Worm (Caenorhabditis elegans) whole organism, L2 larva: Measurements from ENCODE around the gene lys-6.

Source experiments
- F13H6.1 ChIP-seq: sonication (generic microtip); optimal IDR thresholded peaks from 2 replicates; lab custom pipeline; 2016; ENCODE audit warnings: missing genetic modification characterization, missing compliant biosample characterization
- ZK546.5 ChIP-seq: sonication (generic microtip); optimal IDR thresholded peaks from 2 replicates; lab custom pipeline; 2017; ENCODE audit warnings: missing biosample characterization, missing genetic modification characterization
- alr-1 ChIP-seq: fragments of 150-350 bp; optimal IDR thresholded peaks from 2 replicates; lab custom pipeline; 2014; ENCODE audit warnings: missing biosample characterization, missing genetic modification characterization
- aly-2 ChIP-seq: fragments of 150-350 bp; optimal IDR thresholded peaks from 2 replicates; lab custom pipeline; 2014; ENCODE audit warnings: missing biosample characterization, missing genetic modification characterization
- ama-1 ChIP-seq: fragments of 150-350 bp; optimal IDR thresholded peaks from 2 replicates; lab custom pipeline; 2018; ENCODE audit warnings: inconsistent platforms
- lin-13 ChIP-seq: fragments of 150-350 bp; optimal IDR thresholded peaks from 2 replicates; lab custom pipeline; 2014; ENCODE audit warnings: missing biosample characterization, missing genetic modification reagents, missing genetic modification characterization
- nhr-11 ChIP-seq: fragments of 150-350 bp; optimal IDR thresholded peaks from 2 replicates; lab custom pipeline; 2014; ENCODE audit warnings: missing biosample characterization, missing genetic modification characterization
- nhr-23 ChIP-seq: fragments of 150-350 bp; optimal IDR thresholded peaks from 2 replicates; lab custom pipeline; 2014; ENCODE audit warnings: missing biosample characterization, missing genetic modification reagents, missing genetic modification characterization
- nhr-25 ChIP-seq: fragments of 150-350 bp; sonication (generic microtip); optimal IDR thresholded peaks from 3 replicates; lab custom pipeline; 2014; ENCODE audit warnings: missing biosample characterization, missing genetic modification characterization
- nhr-77 ChIP-seq: fragments of 150-350 bp; optimal IDR thresholded peaks from 2 replicates; lab custom pipeline; 2014; ENCODE audit warnings: missing biosample characterization, missing genetic modification characterization
- skn-1 ChIP-seq: sonication (generic microtip); optimal IDR thresholded peaks from 2 replicates; lab custom pipeline; 2017; ENCODE audit warnings: missing biosample characterization, missing genetic modification characterization
- zag-1 ChIP-seq: fragments of 150-350 bp; optimal IDR thresholded peaks from 2 replicates; lab custom pipeline; 2014; ENCODE audit warnings: missing biosample characterization, missing genetic modification characterization
- ztf-11 ChIP-seq: sonication (generic microtip); optimal IDR thresholded peaks from 2 replicates; lab custom pipeline; 2017; ENCODE audit warnings: missing biosample characterization, missing genetic modification characterization

DNA sequence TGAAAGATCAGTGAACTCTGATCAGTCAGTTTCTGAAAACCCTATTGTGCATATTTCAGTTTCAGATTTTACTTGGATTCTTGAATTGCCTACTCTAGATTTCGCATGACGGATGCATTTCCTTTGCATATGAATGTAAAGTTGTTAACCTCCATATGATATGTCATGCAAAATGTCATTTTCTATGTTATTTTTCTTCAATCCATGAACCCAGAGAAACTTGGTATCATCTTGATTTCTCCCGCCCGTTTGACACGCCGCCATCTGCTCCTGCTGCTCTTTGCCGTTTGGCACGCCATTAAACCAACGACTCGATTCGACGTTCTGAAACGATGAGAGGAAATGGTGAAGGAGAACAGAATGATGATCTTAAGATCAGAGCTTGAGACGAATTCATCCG is 22.6 kb upstream of the lys-6 start:
- no peak for TF ChIP-seq ama-1 (lab: Kevin White, UChicago)
- no peak for TF ChIP-seq lin-13 (GFP tag; lab: Kevin White, UChicago)
- no peak for TF ChIP-seq nhr-11 (tag; lab: Kevin White, UChicago)
- TF ChIP-seq zag-1 (tag; lab: Kevin White, UChicago) = no peak
- no peak for TF ChIP-seq skn-1
- no peak for TF ChIP-seq aly-2 (tag; lab: Kevin White, UChicago)
- no peak for TF ChIP-seq ZK546.5 (tag; lab: Kevin White, UChicago)
- no peak for TF ChIP-seq nhr-77 (tag; lab: Kevin White, UChicago)
- no peak for TF ChIP-seq nhr-23 (tag; lab: Kevin White, UChicago)
- TF ChIP-seq ztf-11 (tag; lab: Kevin White, UChicago) = no peak
- TF ChIP-seq F13H6.1 (tag; lab: Kevin White, UChicago) = no peak
- no peak for TF ChIP-seq nhr-25 (tag; lab: Kevin White, UChicago)
- TF ChIP-seq alr-1 = no peak
